Fruit fly (Drosophila melanogaster) whole organism, embryonic: ENCODE measurements around the gene CG4467.
A peak's percentile ranks its signal among the peaks of the same experiment; 100 is the strongest.

Experiments used
- Asciz ChIP-seq: fragments of 200-800 bp; sonication (Bioruptor generic); optimal IDR thresholded peaks from 2 replicates; lab custom pipeline; 2017; ENCODE audit warnings: missing biosample characterization, mild to moderate bottlenecking, missing genetic modification characterization, missing genetic modification reagents
- CG10366 ChIP-seq: fragments of 200-800 bp; sonication (Bioruptor generic); IDR thresholded peaks from 2 replicates; pipeline ENCODE4 v1.3.6; 2022; ENCODE audit warnings: missing biosample characterization, missing genetic modification characterization
- CG13296 ChIP-seq: fragments of 200-800 bp; sonication (Bioruptor generic); optimal IDR thresholded peaks from 3 replicates; lab custom pipeline; 2018; ENCODE audit warnings: missing biosample characterization, mild to moderate bottlenecking, missing genetic modification characterization
- CG14667 ChIP-seq: fragments of 200-800 bp; sonication (Bioruptor generic); IDR thresholded peaks from 2 replicates; pipeline ENCODE4 v1.3.6; 2022; ENCODE audit warnings: missing biosample characterization, missing genetic modification characterization
- CG17568 ChIP-seq: fragments of 200-800 bp; sonication (Bioruptor generic); optimal IDR thresholded peaks from 2 replicates; lab custom pipeline; 2018; ENCODE audit warnings: missing biosample characterization, mild to moderate bottlenecking, missing genetic modification characterization, moderate library complexity
- CG32772 ChIP-seq: fragments of 200-800 bp; sonication (Bioruptor generic); IDR thresholded peaks from 2 replicates; pipeline ENCODE4 v1.3.6; 2022; ENCODE audit warnings: missing biosample characterization, missing genetic modification characterization
- CG4854 ChIP-seq: fragments of 200-800 bp; sonication (Bioruptor generic); optimal IDR thresholded peaks from 2 replicates; lab custom pipeline; 2016; ENCODE audit warnings: missing biosample characterization, missing genetic modification characterization, inconsistent platforms
- CG6254 ChIP-seq: fragments of 200-800 bp; sonication (Bioruptor generic); optimal IDR thresholded peaks from 3 replicates; lab custom pipeline; 2017; ENCODE audit warnings: mild to moderate bottlenecking, missing biosample characterization, missing genetic modification reagents, missing genetic modification characterization
- CG6765 ChIP-seq: fragments of 200-800 bp; sonication (Bioruptor generic); optimal IDR thresholded peaks from 3 replicates; lab custom pipeline; 2017; ENCODE audit warnings: missing biosample characterization, mild to moderate bottlenecking, missing genetic modification characterization
- CG7745 ChIP-seq: fragments of 200-800 bp; sonication (Bioruptor generic); optimal IDR thresholded peaks from 2 replicates; lab custom pipeline; 2018; ENCODE audit warnings: missing biosample characterization, mild to moderate bottlenecking, missing genetic modification characterization, moderate library complexity
- CG7839 ChIP-seq: fragments of 200-800 bp; sonication (Bioruptor generic); optimal IDR thresholded peaks from 3 replicates; lab custom pipeline; 2018; ENCODE audit warnings: missing biosample characterization, mild to moderate bottlenecking, missing genetic modification characterization, moderate library complexity
- CG9609 ChIP-seq: fragments of 200-800 bp; sonication (Bioruptor generic); optimal IDR thresholded peaks from 3 replicates; lab custom pipeline; 2016; ENCODE audit warnings: missing biosample characterization, missing genetic modification characterization
- D19A ChIP-seq: fragments of 200-800 bp; optimal IDR thresholded peaks from 3 replicates; lab custom pipeline; 2019; ENCODE audit warnings: missing biosample characterization, mild to moderate bottlenecking, missing genetic modification characterization, moderate library complexity
- Dek ChIP-seq: fragments of 200-800 bp; sonication (Bioruptor generic); optimal IDR thresholded peaks from 3 replicates; lab custom pipeline; 2019; ENCODE audit warnings: missing biosample characterization, mild to moderate bottlenecking, missing genetic modification characterization, moderate library complexity
- Dip2 ChIP-seq: fragments of 200-800 bp; sonication (Bioruptor generic); IDR thresholded peaks from 2 replicates; pipeline ENCODE4 v1.3.6; 2022; ENCODE audit warnings: missing biosample characterization, missing genetic modification characterization
- Doc2 ChIP-seq: fragments of 200-800 bp; sonication (Bioruptor generic); IDR thresholded peaks from 2 replicates; pipeline ENCODE4 v1.3.6; 2022; ENCODE audit warnings: missing biosample characterization, missing genetic modification characterization
- Dp ChIP-seq: fragments of 200-800 bp; sonication (Bioruptor generic); optimal IDR thresholded peaks from 2 replicates; lab custom pipeline; 2018; ENCODE audit warnings: missing biosample characterization, mild to moderate bottlenecking, missing genetic modification characterization, moderate library complexity
- E2f2 ChIP-seq: fragments of 200-800 bp; sonication (Bioruptor generic); IDR thresholded peaks from 2 replicates; pipeline ENCODE4 v1.3.6; 2022; ENCODE audit warnings: missing biosample characterization, missing genetic modification characterization
- Eip74EF ChIP-seq, 2 experiments: fragments of 200-800 bp in 1 of 2; fragments of >200 bp in 1 of 2; sonication (Bioruptor generic) in 1 of 2; optimal IDR thresholded peaks; 2 replicates each; lab custom pipeline; 2017 to 2019; ENCODE audit warnings: missing biosample characterization in 2 of 2, missing genetic modification characterization in 2 of 2, mild to moderate bottlenecking in 1 of 2, moderate library complexity in 1 of 2
- Ets65A ChIP-seq: fragments of 200-800 bp; sonication (Bioruptor generic); peaks from one replicate; lab custom pipeline; 2016; ENCODE audit warnings: missing biosample characterization, missing genetic modification characterization
- Hmx ChIP-seq: fragments of 200-800 bp; sonication (Bioruptor generic); optimal IDR thresholded peaks from 2 replicates; lab custom pipeline; 2016; ENCODE audit warnings: missing biosample characterization, missing genetic modification characterization
- Hr51 ChIP-seq, 2 experiments: fragments of 200-800 bp; sonication (Bioruptor generic); optimal IDR thresholded peaks; 2 replicates in 1 of 2; 3 replicates in 1 of 2; lab custom pipeline; 2016 to 2018; ENCODE audit warnings: missing biosample characterization in 2 of 2, missing genetic modification characterization in 2 of 2, mild to moderate bottlenecking in 1 of 2, moderate library complexity in 1 of 2
- Kr ChIP-seq: fragments of 200-800 bp; sonication (Bioruptor generic); optimal IDR thresholded peaks from 2 replicates; lab custom pipeline; 2017; ENCODE audit warnings: missing biosample characterization, mild to moderate bottlenecking, missing genetic modification characterization
- Max ChIP-seq: fragments of 200-800 bp; sonication (Bioruptor generic); optimal IDR thresholded peaks from 2 replicates; lab custom pipeline; 2016; ENCODE audit warnings: missing biosample characterization, mild to moderate bottlenecking, missing genetic modification characterization
- Poxn ChIP-seq: fragments of 200-800 bp; sonication (Bioruptor generic); IDR thresholded peaks from 2 replicates; pipeline ENCODE4 v1.3.6; 2022; ENCODE audit warnings: missing biosample characterization, missing genetic modification characterization
- Ravus ChIP-seq: fragments of 200-800 bp; sonication (Bioruptor generic); IDR thresholded peaks from 2 replicates; pipeline ENCODE4 v1.3.6; 2022; ENCODE audit warnings: missing biosample characterization, missing genetic modification characterization
- Sin3A ChIP-seq: fragments of >200 bp; optimal IDR thresholded peaks from 2 replicates; lab custom pipeline; 2018
- Sry-δ ChIP-seq: fragments of 200-800 bp; sonication (Bioruptor generic); optimal IDR thresholded peaks from 2 replicates; lab custom pipeline; 2016; ENCODE audit warnings: missing biosample characterization, missing genetic modification characterization
- ap ChIP-seq: fragments of 200-800 bp; sonication (Bioruptor generic); IDR thresholded peaks from 2 replicates; pipeline ENCODE4 v1.3.6; 2022; ENCODE audit warnings: missing biosample characterization, missing genetic modification characterization
- cas ChIP-seq: fragments of 200-800 bp; sonication (Bioruptor generic); IDR thresholded peaks from 2 replicates; pipeline ENCODE4 v1.3.6; 2022; ENCODE audit warnings: missing biosample characterization, missing genetic modification characterization
- cg ChIP-seq: fragments of 200-800 bp; sonication (Bioruptor generic); optimal IDR thresholded peaks from 3 replicates; lab custom pipeline; 2019; ENCODE audit warnings: missing biosample characterization, mild to moderate bottlenecking, missing genetic modification characterization, moderate library complexity
- crc ChIP-seq: fragments of 200-800 bp; sonication (Bioruptor generic); optimal IDR thresholded peaks from 2 replicates; lab custom pipeline; 2016; ENCODE audit warnings: missing biosample characterization, missing genetic modification characterization
- dm ChIP-seq: fragments of 200-800 bp; sonication (Bioruptor generic); optimal IDR thresholded peaks from 3 replicates; lab custom pipeline; 2016; ENCODE audit warnings: missing biosample characterization, missing genetic modification characterization
- dysf ChIP-seq: fragments of 200-800 bp; sonication (Bioruptor generic); IDR thresholded peaks from 3 replicates; pipeline ENCODE4 v1.3.6; 2022; ENCODE audit warnings: missing biosample characterization, missing genetic modification characterization
- fd96Cb ChIP-seq: fragments of 200-800 bp; sonication (Bioruptor generic); optimal IDR thresholded peaks from 2 replicates; lab custom pipeline; 2018; ENCODE audit warnings: missing biosample characterization, mild to moderate bottlenecking, missing genetic modification characterization, moderate library complexity
- h ChIP-seq: fragments of >200 bp; optimal IDR thresholded peaks from 2 replicates; lab custom pipeline; 2017
- her ChIP-seq: fragments of 200-800 bp; sonication (Bioruptor generic); optimal IDR thresholded peaks from 2 replicates; lab custom pipeline; 2016; ENCODE audit warnings: missing biosample characterization, missing genetic modification characterization
- hth ChIP-seq: fragments of >200 bp; optimal IDR thresholded peaks from 2 replicates; lab custom pipeline; 2017; ENCODE audit warnings: inconsistent platforms
- ken ChIP-seq: fragments of 200-800 bp; sonication (Bioruptor generic); IDR thresholded peaks from 3 replicates; pipeline ENCODE4 v1.3.6; 2022; ENCODE audit warnings: missing biosample characterization, missing genetic modification characterization
- lilli ChIP-seq: fragments of 200-800 bp; sonication (Bioruptor generic); optimal IDR thresholded peaks from 3 replicates; lab custom pipeline; 2016; ENCODE audit warnings: missing biosample characterization, missing genetic modification characterization
- maf-S ChIP-seq: fragments of 200-800 bp; sonication (Bioruptor generic); optimal IDR thresholded peaks from 2 replicates; lab custom pipeline; 2016; ENCODE audit warnings: missing biosample characterization, missing genetic modification characterization
- mld ChIP-seq: fragments of 200-800 bp; sonication (Bioruptor generic); IDR thresholded peaks from 3 replicates; pipeline ENCODE4 v1.3.6; 2022; ENCODE audit warnings: missing biosample characterization, missing genetic modification characterization; ENCODE audit not compliant: partially characterized antibody
- pros ChIP-seq: fragments of 200-800 bp; sonication (Bioruptor generic); optimal IDR thresholded peaks from 3 replicates; lab custom pipeline; 2019; ENCODE audit warnings: missing biosample characterization, mild to moderate bottlenecking, missing genetic modification characterization, moderate library complexity
- scrt ChIP-seq: fragments of 200-800 bp; sonication (Bioruptor generic); optimal IDR thresholded peaks from 2 replicates; lab custom pipeline; 2018; ENCODE audit warnings: missing biosample characterization, mild to moderate bottlenecking, missing genetic modification characterization, moderate library complexity
- sens ChIP-seq: fragments of 200-800 bp; sonication (Bioruptor generic); peaks from one replicate; lab custom pipeline; 2016; ENCODE audit warnings: missing biosample characterization, missing genetic modification characterization
- shn ChIP-seq: fragments of 200-800 bp; sonication (Bioruptor generic); optimal IDR thresholded peaks from 3 replicates; lab custom pipeline; 2016; ENCODE audit warnings: missing biosample characterization, missing genetic modification characterization
- sima ChIP-seq: fragments of 200-800 bp; sonication (Bioruptor generic); optimal IDR thresholded peaks from 2 replicates; lab custom pipeline; 2016; ENCODE audit warnings: missing biosample characterization, missing genetic modification characterization
- sisA ChIP-seq: fragments of 200-800 bp; sonication (Bioruptor generic); IDR thresholded peaks from 2 replicates; pipeline ENCODE4 v1.3.6; 2022; ENCODE audit warnings: missing biosample characterization, missing genetic modification characterization
- slp2 ChIP-seq: fragments of 200-800 bp; sonication (Bioruptor generic); optimal IDR thresholded peaks from 2 replicates; lab custom pipeline; 2016; ENCODE audit warnings: missing biosample characterization, missing genetic modification characterization
- tin ChIP-seq: fragments of 200-800 bp; sonication (Bioruptor generic); optimal IDR thresholded peaks from 3 replicates; lab custom pipeline; 2016; ENCODE audit warnings: missing biosample characterization, missing genetic modification characterization
- tll ChIP-seq, 2 experiments: fragments of 200-800 bp in 1 of 2; fragments of >200 bp in 1 of 2; sonication (Bioruptor generic) in 1 of 2; optimal IDR thresholded peaks; 2 replicates each; lab custom pipeline; 2017 to 2019; ENCODE audit warnings: missing biosample characterization in 2 of 2, missing genetic modification characterization in 2 of 2, mild to moderate bottlenecking in 1 of 2, moderate library complexity in 1 of 2
- toy ChIP-seq: fragments of 200-800 bp; sonication (Bioruptor generic); IDR thresholded peaks from 2 replicates; pipeline ENCODE4 v1.3.6; 2022; ENCODE audit warnings: missing biosample characterization, missing genetic modification characterization
- zf30C ChIP-seq: fragments of 200-800 bp; sonication (Bioruptor generic); optimal IDR thresholded peaks from 3 replicates; lab custom pipeline; 2018; ENCODE audit warnings: missing biosample characterization, mild to moderate bottlenecking, missing genetic modification characterization

Gene CG4467

DNA sequence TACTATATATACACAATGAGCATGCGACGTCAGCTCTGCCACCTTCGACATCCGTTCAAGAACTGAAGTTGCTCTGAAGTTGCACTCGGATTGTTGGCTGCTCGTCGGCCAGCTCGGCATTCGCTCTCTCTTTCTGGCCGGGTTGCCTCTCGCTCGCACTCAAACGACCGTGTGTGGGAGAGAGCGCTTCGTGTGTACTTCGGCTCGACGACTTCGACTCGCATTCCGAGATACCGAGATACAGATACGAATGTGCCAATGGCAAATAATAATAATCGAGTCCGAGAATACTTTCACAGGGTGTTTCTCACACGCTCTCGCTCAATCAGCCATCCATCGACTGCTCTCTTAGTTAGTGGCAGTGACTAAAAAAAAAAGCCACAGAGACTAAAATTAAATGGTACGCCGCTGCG, 46.7 kb upstream of the CG4467 start (continued):
- peak; percentile 16 for TF ChIP-seq CG7839 (tag; lab: Kevin White, UChicago)
- no peak for TF ChIP-seq fd96Cb (tag; lab: Kevin White, UChicago)
- no peak; the same call in 1 of the 2 replicates for TF ChIP-seq E2f2 (GFP tag; lab: Robert Waterston, UW)
- no peak for TF ChIP-seq Hmx (GFP tag; lab: Kevin White, UChicago)
- TF ChIP-seq ap (GFP tag; lab: Robert Waterston, UW), result no peak
- no peak for TF ChIP-seq CG6765
- TF ChIP-seq Kr (GFP tag; lab: Kevin White, UChicago), result no peak
- peak; percentile 85 for TF ChIP-seq sens (GFP tag; lab: Kevin White, UChicago)
- no peak for TF ChIP-seq cas
- TF ChIP-seq D19A (tag; lab: Kevin White, UChicago), result peak; percentile 8
- TF ChIP-seq zf30C (GFP tag; lab: Kevin White, UChicago), result peak; percentile 24
- TF ChIP-seq her (GFP tag; lab: Kevin White, UChicago), result peak; percentile 39
- peak; percentile 99 for TF ChIP-seq CG6254 (GFP tag; lab: Kevin White, UChicago)
- no peak for TF ChIP-seq toy
- TF ChIP-seq CG32772 (GFP tag; lab: Robert Waterston, UW), result no peak
- TF ChIP-seq Dek (tag; lab: Kevin White, UChicago), result no peak
- TF ChIP-seq CG7745, result no peak
- no peak for TF ChIP-seq Asciz
- TF ChIP-seq Hr51 (GFP tag; optimal IDR thresholded peaks at IDR 0.05; lab: Kevin White, UChicago), result no peak
- TF ChIP-seq scrt (GFP tag; lab: Kevin White, UChicago), result peak; percentile 30
- TF ChIP-seq shn (GFP tag; lab: Kevin White, UChicago), result peak; percentile 13
- TF ChIP-seq hth (lab: Kevin White, UChicago), result no peak
- TF ChIP-seq Max (GFP tag; lab: Kevin White, UChicago), result no peak
- TF ChIP-seq h (lab: Kevin White, UChicago), result no peak
- no peak for TF ChIP-seq crc (GFP tag; lab: Kevin White, UChicago)
- no peak for TF ChIP-seq Sry-δ (GFP tag; lab: Kevin White, UChicago)
- peak; percentile 61 for TF ChIP-seq cg (GFP tag; lab: Kevin White, UChicago)
- 0 out of 3 replicates have a peak, but pooled peaks have one; percentile 22 for TF ChIP-seq dysf (GFP tag; lab: Robert Waterston, UW)
- no peak for TF ChIP-seq CG4854 (GFP tag; lab: Kevin White, UChicago)
- peak; percentile 13 for TF ChIP-seq lilli
- no peak for TF ChIP-seq sisA
- no peak for TF ChIP-seq CG10366 (GFP tag; lab: Robert Waterston, UW)
- no peak for TF ChIP-seq Poxn (GFP tag; lab: Robert Waterston, UW)
- no peak for TF ChIP-seq tin
- TF ChIP-seq sima (GFP tag; lab: Kevin White, UChicago), result no peak
- no peak; the same call in 2 of the 3 replicates for TF ChIP-seq mld (GFP tag; lab: Robert Waterston, UW)
- TF ChIP-seq tll (GFP tag; optimal IDR thresholded peaks at IDR 0.05; lab: Kevin White, UChicago), result no peak
- TF ChIP-seq CG17568, result peak; percentile 12
- peak; percentile 19 for TF ChIP-seq CG13296 (GFP tag; lab: Kevin White, UChicago)
- peak; percentile 95 for TF ChIP-seq pros (GFP tag; lab: Kevin White, UChicago)
- no peak for TF ChIP-seq ken
- no peak for TF ChIP-seq Sin3A (lab: Kevin White, UChicago)
- TF ChIP-seq Dp, result no peak
- TF ChIP-seq Ets65A, result no peak
- no peak for TF ChIP-seq maf-S (GFP tag; lab: Kevin White, UChicago)
- TF ChIP-seq dm (GFP tag; lab: Kevin White, UChicago), result peak; percentile 8
- no peak for TF ChIP-seq Eip74EF (GFP tag; optimal IDR thresholded peaks at IDR 0.05; lab: Kevin White, UChicago)
- no peak for TF ChIP-seq slp2 (GFP tag; lab: Kevin White, UChicago)
- TF ChIP-seq CG14667 (GFP tag; lab: Robert Waterston, UW), result no peak
- TF ChIP-seq Ravus, result no peak
- TF ChIP-seq Doc2 (GFP tag; lab: Robert Waterston, UW), result no peak
- TF ChIP-seq Dip2 (GFP tag; lab: Robert Waterston, UW), result no peak
- no peak for TF ChIP-seq CG9609 (GFP tag; lab: Kevin White, UChicago)
